Fruit fly (Drosophila melanogaster) whole organism, embryonic: Measurements from ENCODE around the gene Smu1.
A peak's percentile ranks its signal among the peaks of the same experiment; 100 is the strongest.

Experiments used
- CG1024 ChIP-seq: fragments of 200-800 bp; sonication (Bioruptor generic); IDR thresholded peaks from 2 replicates; pipeline ENCODE4 v1.3.6; 2022; ENCODE audit warnings: missing biosample characterization, missing genetic modification characterization
- CG10979 ChIP-seq: fragments of 200-800 bp; sonication (Bioruptor generic); optimal IDR thresholded peaks from 2 replicates; lab custom pipeline; 2018; ENCODE audit warnings: missing biosample characterization, mild to moderate bottlenecking, missing genetic modification characterization, moderate library complexity
- CG11560 ChIP-seq: fragments of 200-800 bp; sonication (Bioruptor generic); IDR thresholded peaks from 3 replicates; pipeline ENCODE4 v1.3.6; 2022; ENCODE audit warnings: missing biosample characterization, missing genetic modification characterization
- CG12219 ChIP-seq: fragments of 200-800 bp; sonication (Bioruptor generic); optimal IDR thresholded peaks from 3 replicates; lab custom pipeline; 2018; ENCODE audit warnings: missing biosample characterization, mild to moderate bottlenecking, missing genetic modification characterization
- CG12299 ChIP-seq: fragments of 200-800 bp; sonication (Bioruptor generic); optimal IDR thresholded peaks from 2 replicates; lab custom pipeline; 2018; ENCODE audit warnings: missing biosample characterization, mild to moderate bottlenecking, missing genetic modification characterization
- CG12744 ChIP-seq: fragments of 200-800 bp; sonication (Bioruptor generic); optimal IDR thresholded peaks from 2 replicates; lab custom pipeline; 2016; ENCODE audit warnings: missing biosample characterization, missing genetic modification characterization
- CG13123 ChIP-seq: fragments of 200-800 bp; sonication (Bioruptor generic); optimal IDR thresholded peaks from 2 replicates; lab custom pipeline; 2016; ENCODE audit warnings: missing biosample characterization, missing genetic modification characterization
- CG13296 ChIP-seq: fragments of 200-800 bp; sonication (Bioruptor generic); optimal IDR thresholded peaks from 3 replicates; lab custom pipeline; 2018; ENCODE audit warnings: missing biosample characterization, mild to moderate bottlenecking, missing genetic modification characterization
- CG13775 ChIP-seq: fragments of 200-800 bp; sonication (Bioruptor generic); optimal IDR thresholded peaks from 3 replicates; lab custom pipeline; 2017; ENCODE audit warnings: missing biosample characterization, mild to moderate bottlenecking, missing genetic modification characterization
- CG13894 ChIP-seq: fragments of 200-800 bp; sonication (Bioruptor generic); optimal IDR thresholded peaks from 3 replicates; lab custom pipeline; 2018; ENCODE audit warnings: missing biosample characterization, mild to moderate bottlenecking, missing genetic modification characterization, moderate library complexity
- CG14441 ChIP-seq: fragments of 200-800 bp; sonication (Bioruptor generic); IDR thresholded peaks from 2 replicates; pipeline ENCODE4 v1.3.6; 2022; ENCODE audit warnings: missing biosample characterization, missing genetic modification characterization
- CG15601 ChIP-seq: fragments of 200-800 bp; sonication (Bioruptor generic); optimal IDR thresholded peaks from 3 replicates; lab custom pipeline; 2019; ENCODE audit warnings: missing biosample characterization, mild to moderate bottlenecking, missing genetic modification characterization, moderate library complexity
- CG17361 ChIP-seq: fragments of 200-800 bp; sonication (Bioruptor generic); IDR thresholded peaks from 3 replicates; pipeline ENCODE4 v1.3.6; 2022; ENCODE audit warnings: missing biosample characterization, missing genetic modification characterization
- CG1832 ChIP-seq: fragments of 200-800 bp; sonication (Bioruptor generic); optimal IDR thresholded peaks from 2 replicates; lab custom pipeline; 2017; ENCODE audit warnings: missing biosample characterization, mild to moderate bottlenecking, missing genetic modification characterization, inconsistent platforms
- CG32772 ChIP-seq: fragments of 200-800 bp; sonication (Bioruptor generic); IDR thresholded peaks from 2 replicates; pipeline ENCODE4 v1.3.6; 2022; ENCODE audit warnings: missing biosample characterization, missing genetic modification characterization
- CG3407 ChIP-seq: fragments of 200-800 bp; sonication (Bioruptor generic); optimal IDR thresholded peaks from 2 replicates; lab custom pipeline; 2018; ENCODE audit warnings: missing biosample characterization, mild to moderate bottlenecking, missing genetic modification characterization
- CG4404 ChIP-seq: fragments of 200-800 bp; sonication (Bioruptor generic); IDR thresholded peaks from 2 replicates; pipeline ENCODE4 v1.3.6; 2022; ENCODE audit warnings: missing biosample characterization, missing genetic modification characterization
- CG5180 ChIP-seq: fragments of 200-800 bp; sonication (Bioruptor generic); optimal IDR thresholded peaks from 3 replicates; lab custom pipeline; 2017; ENCODE audit warnings: missing biosample characterization, missing genetic modification characterization, mild to moderate bottlenecking, moderate library complexity, missing genetic modification reagents
- CG7271 ChIP-seq: fragments of 200-800 bp; sonication (Bioruptor generic); optimal IDR thresholded peaks from 2 replicates; lab custom pipeline; 2018; ENCODE audit warnings: missing biosample characterization, mild to moderate bottlenecking, missing genetic modification characterization, moderate library complexity
- CG8388 ChIP-seq: fragments of 200-800 bp; sonication (Bioruptor generic); optimal IDR thresholded peaks from 2 replicates; lab custom pipeline; 2019; ENCODE audit warnings: missing biosample characterization, mild to moderate bottlenecking, missing genetic modification characterization, moderate library complexity
- CG8478 ChIP-seq: fragments of >200 bp; optimal IDR thresholded peaks from 2 replicates; lab custom pipeline; 2018
- Camta ChIP-seq: fragments of 200-800 bp; sonication (Bioruptor generic); optimal IDR thresholded peaks from 2 replicates; lab custom pipeline; 2016; ENCODE audit warnings: missing biosample characterization, missing genetic modification characterization
- D ChIP-seq, 2 experiments: fragments of 200-800 bp in 1 of 2; fragments of >200 bp in 1 of 2; sonication (Bioruptor generic) in 1 of 2; optimal IDR thresholded peaks; 2 replicates in 1 of 2; 3 replicates in 1 of 2; lab custom pipeline; 2017; ENCODE audit warnings: mild to moderate bottlenecking in 1 of 2, missing biosample characterization in 1 of 2, missing genetic modification characterization in 1 of 2, missing genetic modification reagents in 1 of 2
- Dip2 ChIP-seq: fragments of 200-800 bp; sonication (Bioruptor generic); IDR thresholded peaks from 2 replicates; pipeline ENCODE4 v1.3.6; 2022; ENCODE audit warnings: missing biosample characterization, missing genetic modification characterization
- HLH4C ChIP-seq: fragments of 200-800 bp; sonication (Bioruptor generic); IDR thresholded peaks from 3 replicates; pipeline ENCODE4 v1.3.6; 2022; ENCODE audit warnings: missing biosample characterization, missing genetic modification characterization; ENCODE audit not compliant: partially characterized antibody
- Nf-YC ChIP-seq: fragments of 200-800 bp; optimal IDR thresholded peaks from 3 replicates; lab custom pipeline; 2019; ENCODE audit warnings: missing biosample characterization, mild to moderate bottlenecking, missing genetic modification characterization, moderate library complexity
- PHDP ChIP-seq: fragments of 200-800 bp; sonication (Bioruptor generic); optimal IDR thresholded peaks from 3 replicates; lab custom pipeline; 2018; ENCODE audit warnings: missing biosample characterization, mild to moderate bottlenecking, missing genetic modification characterization, moderate library complexity
- Ptx1 ChIP-seq: fragments of 200-800 bp; sonication (Bioruptor generic); IDR thresholded peaks from 2 replicates; pipeline ENCODE4 v1.3.6; 2022; ENCODE audit warnings: missing biosample characterization, missing genetic modification characterization
- TFAM ChIP-seq: fragments of 200-800 bp; sonication (Bioruptor generic); optimal IDR thresholded peaks from 2 replicates; lab custom pipeline; 2017; ENCODE audit warnings: missing biosample characterization, missing genetic modification characterization, inconsistent platforms
- Trl ChIP-seq, 3 experiments: fragments of >200 bp in 2 of 3; fragments of 200-800 bp in 1 of 3; sonication (Bioruptor generic) in 1 of 3; optimal IDR thresholded peaks; 2 replicates in 1 of 3; 3 replicates in 2 of 3; lab custom pipeline; 2016 to 2017; ENCODE audit warnings: missing biosample characterization in 1 of 3, missing genetic modification characterization in 1 of 3
- abd-A ChIP-seq: fragments of 200-800 bp; sonication (Bioruptor generic); optimal IDR thresholded peaks from 3 replicates; lab custom pipeline; 2019; ENCODE audit warnings: missing biosample characterization, mild to moderate bottlenecking, missing genetic modification characterization, moderate library complexity
- ci ChIP-seq: fragments of 200-800 bp; sonication (Bioruptor generic); IDR thresholded peaks from 3 replicates; pipeline ENCODE4 v1.3.6; 2022; ENCODE audit warnings: missing biosample characterization, missing genetic modification characterization
- crol ChIP-seq: fragments of 200-800 bp; sonication (Bioruptor generic); IDR thresholded peaks from 2 replicates; pipeline ENCODE4 v1.3.6; 2022; ENCODE audit warnings: missing biosample characterization, missing genetic modification characterization
- cwo ChIP-seq: fragments of 200-800 bp; sonication (Bioruptor generic); optimal IDR thresholded peaks from 3 replicates; lab custom pipeline; 2017; ENCODE audit warnings: missing biosample characterization, missing genetic modification characterization, mild to moderate bottlenecking, moderate library complexity, missing genetic modification reagents
- dmrt11E ChIP-seq: fragments of 200-800 bp; sonication (Bioruptor generic); optimal IDR thresholded peaks from 3 replicates; lab custom pipeline; 2018; ENCODE audit warnings: missing biosample characterization, mild to moderate bottlenecking, missing genetic modification characterization, moderate library complexity
- grau ChIP-seq: fragments of 200-800 bp; optimal IDR thresholded peaks from 3 replicates; lab custom pipeline; 2019; ENCODE audit warnings: missing biosample characterization, mild to moderate bottlenecking, missing genetic modification characterization, moderate library complexity
- her ChIP-seq: fragments of 200-800 bp; sonication (Bioruptor generic); optimal IDR thresholded peaks from 2 replicates; lab custom pipeline; 2016; ENCODE audit warnings: missing biosample characterization, missing genetic modification characterization
- hkb ChIP-seq, 2 experiments: fragments of 200-800 bp in 1 of 2; fragments of >200 bp in 1 of 2; sonication (Bioruptor generic) in 1 of 2; IDR thresholded peaks in 1 of 2; optimal IDR thresholded peaks in 1 of 2; 2 replicates each; pipeline versions ENCODE4 v1.3.6 to Lab custom; 2017 to 2022; ENCODE audit warnings: missing biosample characterization in 1 of 2, missing genetic modification characterization in 1 of 2
- hth ChIP-seq: fragments of >200 bp; optimal IDR thresholded peaks from 2 replicates; lab custom pipeline; 2017; ENCODE audit warnings: inconsistent platforms
- jigr1 ChIP-seq: fragments of 200-800 bp; sonication (Bioruptor generic); IDR thresholded peaks from 3 replicates; pipeline ENCODE4 v1.3.6; 2022; ENCODE audit warnings: missing biosample characterization, missing genetic modification characterization
- klu ChIP-seq: fragments of 200-800 bp; sonication (Bioruptor generic); IDR thresholded peaks from 2 replicates; pipeline ENCODE4 v1.3.6; 2022; ENCODE audit warnings: missing biosample characterization, missing genetic modification characterization
- nerfin-2 ChIP-seq: fragments of 200-800 bp; sonication (Bioruptor generic); IDR thresholded peaks from 2 replicates; pipeline ENCODE4 v1.3.6; 2022; ENCODE audit warnings: missing biosample characterization, missing genetic modification characterization; ENCODE audit not compliant: partially characterized antibody
- odd ChIP-seq: fragments of 200-800 bp; sonication (Bioruptor generic); optimal IDR thresholded peaks from 2 replicates; lab custom pipeline; 2017; ENCODE audit warnings: missing biosample characterization, mild to moderate bottlenecking, missing genetic modification characterization
- sd ChIP-seq: fragments of 200-800 bp; sonication (Bioruptor generic); optimal IDR thresholded peaks from 3 replicates; lab custom pipeline; 2018; ENCODE audit warnings: missing biosample characterization, mild to moderate bottlenecking, missing genetic modification characterization, moderate library complexity
- sens ChIP-seq: fragments of 200-800 bp; sonication (Bioruptor generic); peaks from one replicate; lab custom pipeline; 2016; ENCODE audit warnings: missing biosample characterization, missing genetic modification characterization
- sim ChIP-seq: fragments of 200-800 bp; sonication (Bioruptor generic); IDR thresholded peaks from 2 replicates; pipeline ENCODE4 v1.3.6; 2022; ENCODE audit warnings: missing biosample characterization, missing genetic modification characterization
- sisA ChIP-seq: fragments of 200-800 bp; sonication (Bioruptor generic); IDR thresholded peaks from 2 replicates; pipeline ENCODE4 v1.3.6; 2022; ENCODE audit warnings: missing biosample characterization, missing genetic modification characterization
- sob ChIP-seq: fragments of 200-800 bp; sonication (Bioruptor generic); IDR thresholded peaks from 2 replicates; pipeline ENCODE4 v1.3.6; 2022; ENCODE audit warnings: missing biosample characterization, missing genetic modification characterization
- tap ChIP-seq: fragments of 200-800 bp; optimal IDR thresholded peaks from 3 replicates; lab custom pipeline; 2019; ENCODE audit warnings: missing biosample characterization, mild to moderate bottlenecking, missing genetic modification characterization, moderate library complexity
- ttk ChIP-seq: fragments of 200-800 bp; sonication (Bioruptor generic); IDR thresholded peaks from 2 replicates; pipeline ENCODE4 v2.1.2; 2022; ENCODE audit warnings: missing biosample characterization, missing genetic modification characterization

Gene Smu1

DNA sequence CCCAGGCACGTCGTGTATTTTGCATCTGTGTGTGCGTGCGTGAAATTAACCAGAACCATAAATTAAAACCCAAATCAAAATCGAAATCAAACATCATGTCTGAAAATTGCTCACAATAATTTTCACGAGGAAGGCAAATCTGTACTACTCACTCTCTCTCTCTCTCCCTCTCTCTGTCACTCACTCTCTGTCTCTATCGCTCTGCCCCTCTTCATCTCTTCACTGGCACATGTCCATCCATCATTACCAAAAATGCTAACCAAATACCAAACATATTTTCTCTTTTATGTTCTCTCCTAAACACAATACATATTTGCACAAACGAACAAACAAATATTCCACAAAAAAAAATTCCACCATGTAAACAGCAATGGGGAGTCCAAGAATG, 34.3 kb upstream of the Smu1 start:
- TF ChIP-seq sens: peak; percentile 60
- TF ChIP-seq CG7271 (tag; lab: Kevin White, UChicago): no peak
- peak; percentile 67 for TF ChIP-seq sd (tag; lab: Kevin White, UChicago)
- no peak for TF ChIP-seq D (optimal IDR thresholded peaks at IDR 0.05; lab: Kevin White, UChicago)
- no peak for TF ChIP-seq D (GFP tag; optimal IDR thresholded peaks at IDR 0.05; lab: Kevin White, UChicago)
- no peak for TF ChIP-seq her
- TF ChIP-seq tap (tag; lab: Kevin White, UChicago): no peak
- TF ChIP-seq Dip2 (GFP tag; lab: Robert Waterston, UW): no peak
- no peak for TF ChIP-seq CG32772
- no peak for TF ChIP-seq CG13296 (GFP tag; lab: Kevin White, UChicago)
- no peak for TF ChIP-seq crol (GFP tag; lab: Robert Waterston, UW)
- TF ChIP-seq abd-A: no peak
- TF ChIP-seq HLH4C (GFP tag; lab: Robert Waterston, UW): no peak
- TF ChIP-seq CG13123: no peak
- TF ChIP-seq cwo: no peak
- TF ChIP-seq CG12299: no peak
- no peak for TF ChIP-seq hth
- TF ChIP-seq CG1832 (GFP tag; lab: Kevin White, UChicago): no peak
- TF ChIP-seq CG4404: no peak
- no peak for TF ChIP-seq Camta (GFP tag; lab: Kevin White, UChicago)
- peak in 1 of 2 experiments; percentile 57 for TF ChIP-seq Trl (optimal IDR thresholded peaks at IDR 0.05; lab: Kevin White, UChicago)
- no peak for TF ChIP-seq Trl (GFP tag; optimal IDR thresholded peaks at IDR 0.05; lab: Kevin White, UChicago)
- TF ChIP-seq odd (GFP tag; lab: Kevin White, UChicago): no peak
- no peak for TF ChIP-seq CG8478 (lab: Kevin White, UChicago)
- no peak for TF ChIP-seq CG8388
- TF ChIP-seq klu (GFP tag; lab: Robert Waterston, UW): no peak
- no peak for TF ChIP-seq CG10979 (tag; lab: Kevin White, UChicago)

DNA sequence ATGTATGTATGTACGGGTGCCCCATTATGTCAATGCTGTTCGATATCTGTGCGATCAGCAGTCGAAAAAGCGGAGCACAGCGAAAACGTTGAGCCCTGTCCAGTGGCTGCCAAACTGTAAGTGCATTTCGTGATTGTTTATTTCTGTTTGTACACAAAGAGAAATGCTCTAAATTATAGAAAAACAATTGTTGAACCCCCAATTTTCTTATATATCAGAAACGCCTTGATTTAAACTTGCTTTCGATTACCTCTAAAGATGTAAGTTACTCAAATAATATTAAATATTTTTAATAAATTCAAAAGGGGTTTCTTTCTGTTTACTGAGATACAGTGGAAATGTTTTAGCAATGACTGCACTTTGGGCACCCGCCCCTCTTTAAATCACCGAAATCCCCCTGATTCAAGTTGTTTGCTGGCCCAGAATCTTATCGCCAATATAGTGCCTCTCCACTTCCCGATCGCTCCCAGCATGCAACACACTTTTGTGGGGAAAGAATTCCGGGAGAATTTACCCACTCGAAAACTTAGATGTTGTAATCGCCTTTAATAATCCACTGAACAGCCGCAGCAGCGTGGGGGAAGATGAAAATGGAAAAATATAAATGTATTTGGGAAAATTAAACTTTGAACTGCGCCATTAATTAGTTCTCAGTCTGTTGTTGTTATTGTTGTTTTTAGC, 33.8 kb upstream of the Smu1 start:
- TF ChIP-seq dmrt11E (tag; lab: Kevin White, UChicago) (peak; percentile 46), nerfin-2 (GFP tag; lab: Robert Waterston, UW) (no peak), grau (peak; percentile 45), ttk (GFP tag; lab: Robert Waterston, UW) (peak; percentile 62), TFAM (GFP tag; lab: Kevin White, UChicago) (no peak), ci (GFP tag; lab: Robert Waterston, UW) (peak; percentile 78; the same call in 2 of the 3 replicates), CG14441 (GFP tag; lab: Robert Waterston, UW) (no peak), CG11560 (no peak), CG15601 (tag; lab: Kevin White, UChicago) (peak; percentile 65), CG5180 (GFP tag; lab: Kevin White, UChicago) (peak; percentile 5), Ptx1 (peak; percentile 58), PHDP (tag; lab: Kevin White, UChicago) (peak; percentile 37), sim (GFP tag; lab: Robert Waterston, UW) (peak; percentile 69), CG12219 (GFP tag; lab: Kevin White, UChicago) (no peak), jigr1 (GFP tag; lab: Robert Waterston, UW) (no peak), CG8388 (peak; percentile 64), CG13894 (no peak), sisA (GFP tag; lab: Robert Waterston, UW) (peak; percentile 62), CG1024 (GFP tag; lab: Robert Waterston, UW) (peak; percentile 58), CG12744 (GFP tag; lab: Kevin White, UChicago) (no peak), CG17361 (GFP tag; lab: Robert Waterston, UW) (peak; percentile 70; the same call in 2 of the 3 replicates), Nf-YC (no peak), CG3407 (peak; percentile 9), hkb (optimal IDR thresholded peaks at IDR 0.05; lab: Kevin White, UChicago) (no peak), hkb (GFP tag; IDR thresholded peaks at IDR 0.05; lab: Robert Waterston, UW) (peak; percentile 55), sob (GFP tag; lab: Robert Waterston, UW) (peak; percentile 21; the same call in 1 of the 2 replicates), CG13775 (GFP tag; lab: Kevin White, UChicago) (peak; percentile 28)
